Worm (Caenorhabditis elegans) whole organism, young adult: ENCODE measurements around the gene F28H7.3.

Experiments used
- C06A6.2 ChIP-seq: fragments of 200-800 bp; sonication (Bioruptor generic); conservative IDR thresholded peaks from 2 replicates; pipeline ENCODE4 v1.3.6; 2022; ENCODE audit warnings: missing genetic modification characterization, missing compliant biosample characterization
- D2030.7 ChIP-seq: fragments of 200-800 bp; sonication (Bioruptor generic); IDR thresholded peaks from 2 replicates; pipeline ENCODE4 v1.3.6; 2022; ENCODE audit warnings: missing genetic modification reagents, missing genetic modification characterization, missing compliant biosample characterization
- F10E7.11 ChIP-seq: sonication (generic microtip); optimal IDR thresholded peaks from 2 replicates; lab custom pipeline; 2017; ENCODE audit warnings: mild to moderate bottlenecking, missing genetic modification characterization, moderate library complexity, missing compliant biosample characterization
- F22D6.2 ChIP-seq: sonication (generic microtip); optimal IDR thresholded peaks from 2 replicates; lab custom pipeline; 2016; ENCODE audit warnings: mild to moderate bottlenecking, missing genetic modification characterization, missing compliant biosample characterization
- F23B12.7 ChIP-seq: sonication (generic microtip); optimal IDR thresholded peaks from 2 replicates; lab custom pipeline; 2017; ENCODE audit warnings: missing genetic modification characterization, mild to moderate bottlenecking, missing compliant biosample characterization, antibody characterized with exemption, moderate library complexity; ENCODE audit not compliant: insufficient read depth
- F33H1.4 ChIP-seq: fragments of 200-800 bp; sonication (Bioruptor generic); IDR thresholded peaks from 2 replicates; pipeline ENCODE4 v1.3.6; 2022; ENCODE audit warnings: missing genetic modification reagents, missing genetic modification characterization, missing compliant biosample characterization
- F39B2.1 ChIP-seq: fragments of 200-800 bp; sonication (Bioruptor generic); IDR thresholded peaks from 2 replicates; pipeline ENCODE4 v1.3.6; 2022; ENCODE audit warnings: missing genetic modification reagents, missing genetic modification characterization, missing compliant biosample characterization
- F52B5.7 ChIP-seq: sonication (generic microtip); optimal IDR thresholded peaks from 2 replicates; lab custom pipeline; 2016; ENCODE audit warnings: mild to moderate bottlenecking, missing genetic modification characterization, missing compliant biosample characterization
- T26A5.8 ChIP-seq: sonication (generic microtip); optimal IDR thresholded peaks from 2 replicates; lab custom pipeline; 2016; ENCODE audit warnings: missing genetic modification characterization, missing compliant biosample characterization
- Y67H2A.10 ChIP-seq: fragments of 200-800 bp; sonication (Bioruptor generic); conservative IDR thresholded peaks from 2 replicates; pipeline ENCODE4 v1.3.6; 2022; ENCODE audit warnings: missing genetic modification reagents, missing genetic modification characterization, missing compliant biosample characterization
- Y79H2A.3 ChIP-seq: fragments of 200-800 bp; sonication (Bioruptor generic); conservative IDR thresholded peaks from 2 replicates; pipeline ENCODE4 v1.3.6; 2022; ENCODE audit warnings: missing genetic modification reagents, missing genetic modification characterization, missing compliant biosample characterization
- akir-1 ChIP-seq: fragments of 200-800 bp; sonication (Bioruptor generic); optimal IDR thresholded peaks from 2 replicates; lab custom pipeline; 2018; ENCODE audit warnings: mild to moderate bottlenecking, missing genetic modification characterization, moderate library complexity, missing compliant biosample characterization
- aptf-2 ChIP-seq: fragments of 200-800 bp; sonication (Bioruptor generic); conservative IDR thresholded peaks from 2 replicates; pipeline ENCODE4 v1.3.6; 2022; ENCODE audit warnings: missing genetic modification reagents, missing genetic modification characterization, missing compliant biosample characterization
- aptf-3 ChIP-seq: fragments of 200-800 bp; sonication (Bioruptor generic); IDR thresholded peaks from 2 replicates; pipeline ENCODE4 v1.3.6; 2022; ENCODE audit warnings: missing genetic modification characterization, missing compliant biosample characterization
- atf-7 ChIP-seq: sonication (generic microtip); optimal IDR thresholded peaks from 2 replicates; lab custom pipeline; 2017; ENCODE audit warnings: mild to moderate bottlenecking, missing genetic modification characterization, missing compliant biosample characterization
- athp-1 ChIP-seq: sonication (generic microtip); optimal IDR thresholded peaks from 2 replicates; lab custom pipeline; 2017; ENCODE audit warnings: mild to moderate bottlenecking, missing genetic modification characterization, missing compliant biosample characterization
- attf-3 ChIP-seq: fragments of 200-800 bp; sonication (Bioruptor generic); conservative IDR thresholded peaks from 2 replicates; pipeline ENCODE4 v1.3.6; 2022; ENCODE audit warnings: missing genetic modification reagents, missing genetic modification characterization, missing compliant biosample characterization
- attf-6 ChIP-seq: fragments of 200-800 bp; sonication (Bioruptor generic); IDR thresholded peaks from 2 replicates; pipeline ENCODE4 v1.3.6; 2022; ENCODE audit warnings: missing genetic modification reagents, missing genetic modification characterization, missing compliant biosample characterization
- bed-1 ChIP-seq: fragments of 200-800 bp; sonication (Bioruptor generic); IDR thresholded peaks from 2 replicates; pipeline ENCODE4 v1.3.6; 2022; ENCODE audit warnings: missing genetic modification reagents, missing genetic modification characterization, missing compliant biosample characterization
- ccch-3 ChIP-seq: fragments of 200-800 bp; sonication (Bioruptor generic); optimal IDR thresholded peaks from 2 replicates; lab custom pipeline; 2018; ENCODE audit warnings: mild to moderate bottlenecking, missing genetic modification characterization, missing compliant biosample characterization
- cebp-1 ChIP-seq, 2 experiments: fragments of 200-800 bp in 1 of 2; sonication (Bioruptor generic) in 1 of 2; sonication (generic microtip) in 1 of 2; IDR thresholded peaks in 1 of 2; optimal IDR thresholded peaks in 1 of 2; 2 replicates each; pipeline versions ENCODE4 v1.3.6 to Lab custom; 2017 to 2022; ENCODE audit warnings: missing compliant biosample characterization in 2 of 2, missing genetic modification characterization in 2 of 2, mild to moderate bottlenecking in 1 of 2, missing genetic modification reagents in 1 of 2, moderate library complexity in 1 of 2
- ceh-79 ChIP-seq: sonication (generic microtip); optimal IDR thresholded peaks from 2 replicates; lab custom pipeline; 2017; ENCODE audit warnings: mild to moderate bottlenecking, missing genetic modification characterization, missing compliant biosample characterization
- ekl-4 ChIP-seq: fragments of 200-800 bp; sonication (Bioruptor generic); IDR thresholded peaks from 2 replicates; pipeline ENCODE4 v1.3.6; 2022; ENCODE audit warnings: missing genetic modification reagents, missing genetic modification characterization, missing compliant biosample characterization
- let-526 ChIP-seq: fragments of 200-800 bp; sonication (Bioruptor generic); IDR thresholded peaks from 2 replicates; pipeline ENCODE4 v1.3.6; 2022; ENCODE audit warnings: missing genetic modification reagents, missing genetic modification characterization, missing compliant biosample characterization
- lin-26 ChIP-seq: fragments of 200-800 bp; sonication (Bioruptor generic); IDR thresholded peaks from 2 replicates; pipeline ENCODE4 v1.3.6; 2022; ENCODE audit warnings: missing genetic modification reagents, missing genetic modification characterization, missing compliant biosample characterization
- lin-54 ChIP-seq: fragments of 200-800 bp; sonication (Bioruptor generic); optimal IDR thresholded peaks from 2 replicates; lab custom pipeline; 2018; ENCODE audit warnings: mild to moderate bottlenecking, missing genetic modification characterization, missing compliant biosample characterization
- lsl-1 ChIP-seq: fragments of 200-800 bp; sonication (Bioruptor generic); optimal IDR thresholded peaks from 2 replicates; lab custom pipeline; 2018; ENCODE audit warnings: mild to moderate bottlenecking, missing genetic modification characterization, moderate library complexity, missing compliant biosample characterization
- mcd-1 ChIP-seq: fragments of 200-800 bp; sonication (Bioruptor generic); IDR thresholded peaks from 2 replicates; pipeline ENCODE4 v1.3.6; 2022; ENCODE audit warnings: missing genetic modification reagents, missing genetic modification characterization, missing compliant biosample characterization
- mel-28 ChIP-seq: sonication (generic microtip); optimal IDR thresholded peaks from 2 replicates; lab custom pipeline; 2016; ENCODE audit warnings: borderline replicate concordance, mild to moderate bottlenecking, missing genetic modification characterization, missing compliant biosample characterization
- mes-4 ChIP-seq: sonication (generic microtip); optimal IDR thresholded peaks from 2 replicates; lab custom pipeline; 2016; ENCODE audit warnings: missing genotype, missing genetic modification characterization, missing compliant biosample characterization
- nhr-27 ChIP-seq: fragments of 200-800 bp; sonication (Bioruptor generic); optimal IDR thresholded peaks from 2 replicates; lab custom pipeline; 2018; ENCODE audit warnings: mild to moderate bottlenecking, missing genetic modification characterization, moderate library complexity, missing compliant biosample characterization
- nhr-80 ChIP-seq: sonication (generic microtip); optimal IDR thresholded peaks from 2 replicates; lab custom pipeline; 2016; ENCODE audit warnings: missing genetic modification characterization, missing compliant biosample characterization
- nhr-90 ChIP-seq: sonication (generic microtip); optimal IDR thresholded peaks from 2 replicates; lab custom pipeline; 2016; ENCODE audit warnings: missing genotype, mild to moderate bottlenecking, missing genetic modification characterization, missing compliant biosample characterization
- repo-1 ChIP-seq: sonication (generic microtip); optimal IDR thresholded peaks from 2 replicates; lab custom pipeline; 2017; ENCODE audit warnings: mild to moderate bottlenecking, missing genetic modification characterization, missing compliant biosample characterization
- rpc-1 ChIP-seq, 2 experiments: fragments of 150-350 bp in 1 of 2; sonication (generic microtip) in 1 of 2; optimal IDR thresholded peaks; 2 replicates each; lab custom pipeline; 2014 to 2018; ENCODE audit warnings: missing biosample characterization in 1 of 2, missing genetic modification characterization in 1 of 2, missing genetic modification reagents in 1 of 2, missing genotype in 1 of 2
- sea-2 ChIP-seq: fragments of 200-800 bp; sonication (Bioruptor generic); IDR thresholded peaks from 2 replicates; pipeline ENCODE4 v1.3.6; 2022; ENCODE audit warnings: missing genetic modification characterization, missing compliant biosample characterization
- snpc-1.1 ChIP-seq: sonication (generic microtip); optimal IDR thresholded peaks from 2 replicates; lab custom pipeline; 2017; ENCODE audit warnings: missing genetic modification characterization, mild to moderate bottlenecking, missing compliant biosample characterization, antibody characterized with exemption, moderate library complexity, missing genotype, missing genetic modification reagents; ENCODE audit not compliant: insufficient read depth
- snpc-1.3 ChIP-seq: sonication (generic microtip); optimal IDR thresholded peaks from 2 replicates; lab custom pipeline; 2017; ENCODE audit warnings: missing genetic modification characterization, mild to moderate bottlenecking, missing compliant biosample characterization, antibody characterized with exemption, moderate library complexity, missing genotype, missing genetic modification reagents; ENCODE audit not compliant: insufficient read depth
- snpc-4 ChIP-seq, 5 experiments: fragments of 150-350 bp in 1 of 5; sonication (generic microtip) in 4 of 5; optimal IDR thresholded peaks; 2 replicates each; lab custom pipeline; 2014 to 2018; ENCODE audit warnings: missing genetic modification characterization in 5 of 5, missing biosample characterization in 3 of 5, antibody characterized with exemption in 2 of 5, mild to moderate bottlenecking in 2 of 5, missing compliant biosample characterization in 2 of 5, missing genotype in 2 of 5, moderate library complexity in 2 of 5, missing genetic modification reagents in 1 of 5
- sptf-2 ChIP-seq: fragments of 200-800 bp; sonication (Bioruptor generic); optimal IDR thresholded peaks from 2 replicates; lab custom pipeline; 2018; ENCODE audit warnings: mild to moderate bottlenecking, missing genetic modification characterization, missing compliant biosample characterization
- zfh-2 ChIP-seq: fragments of 200-800 bp; sonication (Bioruptor generic); conservative IDR thresholded peaks from 2 replicates; pipeline ENCODE4 v1.3.6; 2022; ENCODE audit warnings: missing genetic modification reagents, missing genetic modification characterization, missing compliant biosample characterization
- ztf-18 ChIP-seq: sonication (generic microtip); optimal IDR thresholded peaks from 2 replicates; lab custom pipeline; 2016; ENCODE audit warnings: missing genotype, mild to moderate bottlenecking, missing genetic modification characterization, missing compliant biosample characterization
- ztf-6 ChIP-seq: fragments of 200-800 bp; sonication (Bioruptor generic); IDR thresholded peaks from 2 replicates; pipeline ENCODE4 v1.3.6; 2022; ENCODE audit warnings: missing genetic modification reagents, missing genetic modification characterization, missing compliant biosample characterization

F28H7.3 gene

ce11 chrV:10743649-10744048 is 6.9 kb downstream of the F28H7.3 start, which contains the start of gene srj-22:
Gene srj-22 (minus strand): TSS chrV:10743749.
- no peak for TF ChIP-seq mcd-1
- TF ChIP-seq F23B12.7 (tag; lab: Kevin White, UChicago), result no peak
- no peak for TF ChIP-seq F33H1.4 (GFP tag; lab: Robert Waterston, UW)
- no peak for TF ChIP-seq athp-1
- TF ChIP-seq aptf-3 (GFP tag; lab: Robert Waterston, UW), result no peak
- TF ChIP-seq repo-1, result no peak
- no peak for TF ChIP-seq F10E7.11 (tag; lab: Kevin White, UChicago)
- TF ChIP-seq nhr-80 (tag; lab: Kevin White, UChicago), result no peak
- TF ChIP-seq D2030.7 (GFP tag; lab: Robert Waterston, UW), result no peak
- no peak for TF ChIP-seq snpc-4 (GFP tag; optimal IDR thresholded peaks at IDR 0.05; lab: Kevin White, UChicago)
- no peak for TF ChIP-seq snpc-4 (tag; optimal IDR thresholded peaks at IDR 0.05; lab: Kevin White, UChicago)
- no peak for TF ChIP-seq sptf-2 (GFP tag; lab: Kevin White, UChicago)
- TF ChIP-seq C06A6.2 (GFP tag; lab: Robert Waterston, UW), result no peak
- no peak for TF ChIP-seq ceh-79 (tag; lab: Kevin White, UChicago)
- TF ChIP-seq akir-1, result no peak

ce11 chrV:10741357-10741756 is 9.2 kb downstream of the F28H7.3 start, which contains the start of gene ZC302.3:
Gene ZC302.3 (minus strand): TSS chrV:10741457.
- no peak for TF ChIP-seq nhr-27
- TF ChIP-seq mes-4 (tag; lab: Kevin White, UChicago), result no peak
- no peak for TF ChIP-seq sea-2 (GFP tag; lab: Robert Waterston, UW)
- TF ChIP-seq ztf-18 (tag; lab: Kevin White, UChicago), result no peak
- no peak for TF ChIP-seq rpc-1 (optimal IDR thresholded peaks at IDR 0.05; lab: Kevin White, UChicago)
- no peak for TF ChIP-seq rpc-1 (tag; optimal IDR thresholded peaks at IDR 0.05; lab: Kevin White, UChicago)
- TF ChIP-seq ztf-6 (GFP tag; lab: Robert Waterston, UW), result no peak
- TF ChIP-seq let-526 (GFP tag; lab: Robert Waterston, UW), result no peak
- TF ChIP-seq attf-6, result no peak
- TF ChIP-seq cebp-1 (GFP tag; IDR thresholded peaks at IDR 0.05; lab: Robert Waterston, UW), result no peak
- no peak for TF ChIP-seq cebp-1 (tag; optimal IDR thresholded peaks at IDR 0.05; lab: Kevin White, UChicago)
- no peak for TF ChIP-seq T26A5.8 (tag; lab: Kevin White, UChicago)

- TF ChIP-seq nhr-80 (tag; lab: Kevin White, UChicago) (no peak), F52B5.7 (tag; lab: Kevin White, UChicago) (no peak), attf-3 (no peak), mes-4 (tag; lab: Kevin White, UChicago) (no peak), C06A6.2 (GFP tag; lab: Robert Waterston, UW) (no peak), bed-1 (GFP tag; lab: Robert Waterston, UW) (no peak), snpc-1.3 (peak; percentile 14), mcd-1 (peak; percentile 48; the same call in 1 of the 2 replicates), Y67H2A.10 (no peak), snpc-1.1 (tag; lab: Kevin White, UChicago) (no peak), cebp-1 (GFP tag; IDR thresholded peaks at IDR 0.05; lab: Robert Waterston, UW) (no peak), cebp-1 (tag; optimal IDR thresholded peaks at IDR 0.05; lab: Kevin White, UChicago) (no peak), nhr-90 (tag; lab: Kevin White, UChicago) (no peak), F22D6.2 (tag; lab: Kevin White, UChicago) (no peak), let-526 (GFP tag; lab: Robert Waterston, UW) (no peak), lsl-1 (GFP tag; lab: Kevin White, UChicago) (peak; percentile 60), mel-28 (no peak), aptf-2 (no peak), F39B2.1 (no peak), Y79H2A.3 (GFP tag; lab: Robert Waterston, UW) (no peak), lin-54 (GFP tag; lab: Kevin White, UChicago) (peak; percentile 80), lin-26 (GFP tag; lab: Robert Waterston, UW) (no peak), aptf-3 (GFP tag; lab: Robert Waterston, UW) (no peak), zfh-2 (GFP tag; lab: Robert Waterston, UW) (no peak), atf-7 (tag; lab: Kevin White, UChicago) (no peak), ccch-3 (GFP tag; lab: Kevin White, UChicago) (no peak), ekl-4 (GFP tag; lab: Robert Waterston, UW) (peak; percentile 46; the same call in 1 of the 2 replicates)
Observed at ce11 chrV:10736756-10737155, 13.8 kb downstream of the F28H7.3 start, which contains the start of the genes mre-11 and wdr-5.3. Gene mre-11 (minus strand): TSS chrV:10736868. Gene wdr-5.3 (plus strand): TSS chrV:10737116.
